Worm (Caenorhabditis elegans) whole organism, L1 larva: ENCODE results near the gene fkh-5.

Source experiments
- ceh-63 ChIP-seq: fragments of 200-800 bp; sonication (Bioruptor generic); optimal IDR thresholded peaks from 2 replicates; lab custom pipeline; 2018; ENCODE audit warnings: mild to moderate bottlenecking, missing genetic modification characterization, missing compliant biosample characterization
- elt-3 ChIP-seq, 6 experiments: fragments of 150-350 bp in 1 of 6; sonication (generic microtip); optimal IDR thresholded peaks; 2 replicates each; lab custom pipeline; 2017 to 2018; ENCODE audit warnings: missing biosample characterization in 6 of 6, missing genetic modification characterization in 6 of 6, inconsistent platforms in 1 of 6
- lir-3 ChIP-seq: sonication (generic microtip); optimal IDR thresholded peaks from 2 replicates; lab custom pipeline; 2016; ENCODE audit warnings: mild to moderate bottlenecking, missing genetic modification characterization, moderate library complexity, missing compliant biosample characterization; ENCODE audit not compliant: poor library complexity
- lsy-2 ChIP-seq, 2 experiments: fragments of 150-350 bp; optimal IDR thresholded peaks; 2 replicates each; lab custom pipeline; 2014; ENCODE audit warnings: missing biosample characterization in 2 of 2, missing genetic modification characterization in 2 of 2
- nhr-28 ChIP-seq: fragments of 150-350 bp; optimal IDR thresholded peaks from 2 replicates; lab custom pipeline; 2014; ENCODE audit warnings: missing biosample characterization, missing genetic modification characterization
- rnt-1 ChIP-seq: sonication (generic microtip); optimal IDR thresholded peaks from 2 replicates; lab custom pipeline; 2016; ENCODE audit warnings: mild to moderate bottlenecking, missing genetic modification characterization, moderate library complexity, missing compliant biosample characterization
- unc-62 ChIP-seq: fragments of 150-350 bp; optimal IDR thresholded peaks from 2 replicates; lab custom pipeline; 2014; ENCODE audit warnings: missing biosample characterization, missing genetic modification reagents, missing genetic modification characterization
- zag-1 ChIP-seq: fragments of 150-350 bp; optimal IDR thresholded peaks from 2 replicates; lab custom pipeline; 2014; ENCODE audit warnings: missing biosample characterization, missing genetic modification characterization

DNA sequence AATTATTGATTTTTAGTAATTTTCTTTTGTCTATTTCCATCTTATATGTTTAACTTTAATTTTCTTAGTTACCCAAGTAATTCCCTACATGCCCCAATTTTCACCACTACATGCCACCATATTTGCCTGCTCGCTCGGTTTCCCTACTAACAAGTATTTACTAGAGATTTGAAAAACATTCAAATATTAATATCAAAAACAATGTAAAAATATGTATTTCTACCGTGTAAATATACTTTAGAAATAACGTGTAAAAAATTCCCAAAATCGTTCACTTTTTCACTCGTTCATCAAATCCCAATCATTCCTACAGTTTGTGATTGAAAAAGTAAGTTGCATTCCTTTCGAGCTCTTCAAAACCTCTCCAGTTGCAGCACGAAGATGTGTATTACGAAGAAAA lies 17.9 kb upstream of the fkh-5 start, which contains the start of gene F26A1.3:
- TF ChIP-seq lsy-2 (tag; optimal IDR thresholded peaks at IDR 0.05; lab: Kevin White, UChicago) (no peak), elt-3 (tag; optimal IDR thresholded peaks at IDR 0.05; lab: Kevin White, UChicago) (no peak), unc-62 (GFP tag; lab: Kevin White, UChicago) (no peak), rnt-1 (tag; lab: Kevin White, UChicago) (no peak), zag-1 (tag; lab: Kevin White, UChicago) (no peak), ceh-63 (GFP tag; lab: Kevin White, UChicago) (no peak), lir-3 (tag; lab: Kevin White, UChicago) (no peak), nhr-28 (tag; lab: Kevin White, UChicago) (no peak)
